Fruit fly (Drosophila melanogaster): Measurements from ENCODE around the gene hth.

The hth gene

DNA sequence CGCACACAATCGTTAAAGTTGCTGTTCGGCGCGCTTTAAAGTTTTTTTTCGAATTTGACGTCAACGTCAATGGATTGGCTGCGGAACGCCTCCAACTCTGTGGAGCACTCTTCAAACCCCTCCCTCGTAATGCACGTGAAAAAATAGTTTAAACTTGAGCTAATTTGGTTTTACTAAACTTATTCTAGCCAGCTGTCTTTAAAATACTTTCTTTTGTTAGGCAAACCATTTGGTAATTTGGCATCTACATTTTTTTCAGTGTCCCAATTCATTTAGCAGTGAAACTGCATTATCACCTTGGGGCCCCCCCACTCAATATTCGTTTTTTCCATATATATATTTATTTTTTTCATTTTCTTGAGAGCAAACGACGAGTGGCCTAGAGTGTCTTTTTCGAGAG lies 78.8 kb downstream of the hth start (continued):
- TF ChIP-seq klu (GFP tag; IDR thresholded peaks at IDR 0.05) (peak; percentile 24; the same call in 1 of the 2 replicates), dysf (GFP tag; IDR thresholded peaks at IDR 0.05) (peak; percentile 70), Fer3 (tag; optimal IDR thresholded peaks at IDR 0.05) (peak; percentile 47), CG11093 (GFP tag; IDR thresholded peaks at IDR 0.05) (0 out of 3 replicates have a peak, but pooled peaks have one; percentile 46), CG11456 (GFP tag; IDR thresholded peaks at IDR 0.05) (0 out of 3 replicates have a peak, but pooled peaks have one; percentile 52), CG4617 (GFP tag; optimal IDR thresholded peaks at IDR 0.05; ENCODE audit: borderline replicate concordance) (peak; percentile 8), odd (GFP tag; optimal IDR thresholded peaks at IDR 0.05) (no peak), CG10959 (GFP tag; IDR thresholded peaks at IDR 0.05) (no peak), Tbp (GFP tag; optimal IDR thresholded peaks at IDR 0.05) (no peak), Asciz (GFP tag; optimal IDR thresholded peaks at IDR 0.05) (peak; percentile 54), chm (GFP tag; IDR thresholded peaks at IDR 0.05) (peak; percentile 71), lov (optimal IDR thresholded peaks at IDR 0.05) (no peak), lov (GFP tag; IDR thresholded peaks at IDR 0.05) (0 out of 3 replicates have a peak, but pooled peaks have one; percentile 7), CG31441 (GFP tag; IDR thresholded peaks at IDR 0.05) (peak; percentile 73), CG10209 (GFP tag; optimal IDR thresholded peaks at IDR 0.05) (peak; percentile 59), CG10147 (GFP tag; optimal IDR thresholded peaks at IDR 0.05) (peak; percentile 30), lmd (GFP tag; IDR thresholded peaks at IDR 0.05) (peak; percentile 72), D (optimal IDR thresholded peaks at IDR 0.05) (no peak), D (GFP tag; optimal IDR thresholded peaks at IDR 0.05) (peak; percentile 27), HLH3B (GFP tag; IDR thresholded peaks at IDR 0.05) (peak; percentile 81), Fer2 (tag; optimal IDR thresholded peaks at IDR 0.05) (no peak), CG34422 (GFP tag; IDR thresholded peaks at IDR 0.05) (peak; percentile 73; the same call in 2 of the 3 replicates), CG2199 (GFP tag; IDR thresholded peaks at IDR 0.05) (peak; percentile 55; the same call in 2 of the 3 replicates), CG5180 (GFP tag; optimal IDR thresholded peaks at IDR 0.05) (peak; percentile 44), CG4404 (GFP tag; IDR thresholded peaks at IDR 0.05) (no peak), CG13123 (GFP tag; optimal IDR thresholded peaks at IDR 0.05) (no peak), CG30020 (tag; optimal IDR thresholded peaks at IDR 0.05) (no peak), Ssrp (tag; optimal IDR thresholded peaks at IDR 0.05) (peak; percentile 40), Sox102F (GFP tag; optimal IDR thresholded peaks at IDR 0.05) (peak; percentile 84), CG6854 (GFP tag; optimal IDR thresholded peaks at IDR 0.05) (no peak), ara (GFP tag; IDR thresholded peaks at IDR 0.05) (0 out of 2 replicates have a peak, but pooled peaks have one; percentile 16), CG14667 (GFP tag; IDR thresholded peaks at IDR 0.05) (peak; percentile 70), Ravus (GFP tag; IDR thresholded peaks at IDR 0.05) (peak; percentile 27; the same call in 1 of the 2 replicates), CG14014 (GFP tag; IDR thresholded peaks at IDR 0.05) (peak; percentile 63), CG17361 (GFP tag; IDR thresholded peaks at IDR 0.05) (peak; percentile 53; the same call in 1 of the 3 replicates), CG4730 (GFP tag; IDR thresholded peaks at IDR 0.05) (peak; percentile 55; the same call in 1 of the 2 replicates), bab2 (GFP tag; optimal IDR thresholded peaks at IDR 0.05) (peak; percentile 58), bowl (GFP tag; IDR thresholded peaks at IDR 0.05) (peak; percentile 64; the same call in 1 of the 2 replicates), sob (GFP tag; IDR thresholded peaks at IDR 0.05) (peak; percentile 68), dmrt11E (tag; optimal IDR thresholded peaks at IDR 0.05) (no peak), pum (GFP tag; optimal IDR thresholded peaks at IDR 0.05) (peak; percentile 38), Meics (GFP tag; optimal IDR thresholded peaks at IDR 0.05) (peak; percentile 38), Sox100B (GFP tag; optimal IDR thresholded peaks at IDR 0.05) (peak; percentile 60), Hr51 (GFP tag; optimal IDR thresholded peaks at IDR 0.05) (peak; percentile 24 to 74), mam (GFP tag; optimal IDR thresholded peaks at IDR 0.05) (peak; percentile 41), CG32532 (GFP tag; IDR thresholded peaks at IDR 0.05) (no peak), CG9727 (GFP tag; optimal IDR thresholded peaks at IDR 0.05) (peak; percentile 42), gcm (GFP tag; optimal IDR thresholded peaks at IDR 0.05) (peak; percentile 43), CG31388 (GFP tag; optimal IDR thresholded peaks at IDR 0.05) (no peak), prd (optimal IDR thresholded peaks at IDR 0.05) (no peak), prd (GFP tag; IDR thresholded peaks at IDR 0.05) (peak; percentile 78), Doc2 (GFP tag; IDR thresholded peaks at IDR 0.05) (0 out of 2 replicates have a peak, but pooled peaks have one; percentile 27)

All from whole organism, embryonic.